Worm (Caenorhabditis elegans): Measurements from ENCODE around the gene srbc-75.

DNA sequence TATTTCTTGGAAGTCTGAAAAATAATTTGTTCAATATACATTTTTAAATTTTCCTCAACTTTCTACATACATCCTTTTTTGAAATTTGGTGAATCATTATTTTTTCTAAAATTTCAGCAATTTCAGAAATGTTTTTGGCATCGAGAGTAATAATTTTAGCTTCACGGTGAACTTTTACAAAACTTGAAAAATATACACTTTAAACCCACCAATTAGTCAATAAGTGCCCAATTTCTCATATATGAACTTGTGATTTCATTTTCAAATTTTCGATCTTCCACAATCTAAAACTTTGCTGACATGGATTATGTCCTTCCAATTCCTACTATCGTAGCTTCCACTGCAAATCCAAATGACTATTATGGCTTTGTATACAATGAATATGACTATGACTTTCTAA, 30.0 kb upstream of the srbc-75 start, which contains the start of gene srw-24:
- TF ChIP-seq pha-2 (tag; optimal IDR thresholded peaks at IDR 0.05): no peak
- no peak for TF ChIP-seq eyg-1 (tag; optimal IDR thresholded peaks at IDR 0.05)
- no peak for TF ChIP-seq pag-3 (tag; optimal IDR thresholded peaks at IDR 0.05; ENCODE audit: borderline replicate concordance)
- no peak for TF ChIP-seq ama-1 (optimal IDR thresholded peaks at IDR 0.05)
- TF ChIP-seq che-1 (tag; optimal IDR thresholded peaks at IDR 0.05): no peak
- no peak for TF ChIP-seq odd-2 (tag; optimal IDR thresholded peaks at IDR 0.05)
- no peak for TF ChIP-seq hlh-30 (tag; optimal IDR thresholded peaks at IDR 0.05; ENCODE audit: insufficient read depth)
- TF ChIP-seq ceh-48 (tag; optimal IDR thresholded peaks at IDR 0.05): no peak
- TF ChIP-seq fax-1 (tag; optimal IDR thresholded peaks at IDR 0.05): no peak
- no peak for TF ChIP-seq nhr-11 (tag; optimal IDR thresholded peaks at IDR 0.05)
- TF ChIP-seq pqm-1 (tag; optimal IDR thresholded peaks at IDR 0.05): no peak
- no peak for TF ChIP-seq sox-2 (GFP tag; IDR thresholded peaks at IDR 0.05)
